Worm (Caenorhabditis elegans) whole organism, young adult: Measurements from ENCODE around the gene ZK822.9.

Experiments
- B0261.1 ChIP-seq: sonication (generic microtip); optimal IDR thresholded peaks from 2 replicates; lab custom pipeline; 2016; ENCODE audit warnings: mild to moderate bottlenecking, missing genetic modification characterization, moderate library complexity, missing compliant biosample characterization
- C06A6.2 ChIP-seq: fragments of 200-800 bp; sonication (Bioruptor generic); conservative IDR thresholded peaks from 2 replicates; pipeline ENCODE4 v1.3.6; 2022; ENCODE audit warnings: missing genetic modification characterization, missing compliant biosample characterization
- C17E4.6 ChIP-seq: fragments of 200-800 bp; sonication (Bioruptor generic); IDR thresholded peaks from 2 replicates; pipeline ENCODE4 v1.3.6; 2022; ENCODE audit warnings: missing genetic modification reagents, missing genetic modification characterization, missing compliant biosample characterization
- D2030.7 ChIP-seq: fragments of 200-800 bp; sonication (Bioruptor generic); IDR thresholded peaks from 2 replicates; pipeline ENCODE4 v1.3.6; 2022; ENCODE audit warnings: missing genetic modification reagents, missing genetic modification characterization, missing compliant biosample characterization
- F10E7.11 ChIP-seq: sonication (generic microtip); optimal IDR thresholded peaks from 2 replicates; lab custom pipeline; 2017; ENCODE audit warnings: mild to moderate bottlenecking, missing genetic modification characterization, moderate library complexity, missing compliant biosample characterization
- F33H1.4 ChIP-seq: fragments of 200-800 bp; sonication (Bioruptor generic); IDR thresholded peaks from 2 replicates; pipeline ENCODE4 v1.3.6; 2022; ENCODE audit warnings: missing genetic modification reagents, missing genetic modification characterization, missing compliant biosample characterization
- F37B4.10 ChIP-seq: fragments of 200-800 bp; sonication (Bioruptor generic); IDR thresholded peaks from 2 replicates; pipeline ENCODE4 v1.3.6; 2022; ENCODE audit warnings: missing genetic modification characterization, missing compliant biosample characterization
- F57C9.4 ChIP-seq: sonication (generic microtip); optimal IDR thresholded peaks from 2 replicates; lab custom pipeline; 2017; ENCODE audit warnings: mild to moderate bottlenecking, missing genetic modification characterization, missing compliant biosample characterization
- K12H6.12 ChIP-seq: fragments of 200-800 bp; sonication (Bioruptor generic); optimal IDR thresholded peaks from 2 replicates; lab custom pipeline; 2018; ENCODE audit warnings: mild to moderate bottlenecking, missing genetic modification characterization, missing compliant biosample characterization
- T26A5.8 ChIP-seq: sonication (generic microtip); optimal IDR thresholded peaks from 2 replicates; lab custom pipeline; 2016; ENCODE audit warnings: missing genetic modification characterization, missing compliant biosample characterization
- Y56A3A.18 ChIP-seq: fragments of 200-800 bp; sonication (Bioruptor generic); IDR thresholded peaks from 2 replicates; pipeline ENCODE4 v1.3.6; 2022; ENCODE audit warnings: missing genetic modification reagents, missing genetic modification characterization, missing compliant biosample characterization
- Y79H2A.3 ChIP-seq: fragments of 200-800 bp; sonication (Bioruptor generic); conservative IDR thresholded peaks from 2 replicates; pipeline ENCODE4 v1.3.6; 2022; ENCODE audit warnings: missing genetic modification reagents, missing genetic modification characterization, missing compliant biosample characterization
- Y95B8A.8 ChIP-seq: fragments of 200-800 bp; sonication (Bioruptor generic); IDR thresholded peaks from 2 replicates; pipeline ENCODE4 v1.3.6; 2022; ENCODE audit warnings: missing genetic modification reagents, missing genetic modification characterization, missing compliant biosample characterization
- akir-1 ChIP-seq: fragments of 200-800 bp; sonication (Bioruptor generic); optimal IDR thresholded peaks from 2 replicates; lab custom pipeline; 2018; ENCODE audit warnings: mild to moderate bottlenecking, missing genetic modification characterization, moderate library complexity, missing compliant biosample characterization
- ama-1 ChIP-seq, 3 experiments: fragments of 150-350 bp in 1 of 3; sonication (generic microtip) in 2 of 3; optimal IDR thresholded peaks; 2 replicates each; lab custom pipeline; 2014 to 2018; ENCODE audit warnings: missing biosample characterization in 2 of 3, missing genetic modification characterization in 2 of 3, missing genetic modification reagents in 2 of 3
- atf-7 ChIP-seq: sonication (generic microtip); optimal IDR thresholded peaks from 2 replicates; lab custom pipeline; 2017; ENCODE audit warnings: mild to moderate bottlenecking, missing genetic modification characterization, missing compliant biosample characterization
- athp-1 ChIP-seq: sonication (generic microtip); optimal IDR thresholded peaks from 2 replicates; lab custom pipeline; 2017; ENCODE audit warnings: mild to moderate bottlenecking, missing genetic modification characterization, missing compliant biosample characterization
- attf-6 ChIP-seq: fragments of 200-800 bp; sonication (Bioruptor generic); IDR thresholded peaks from 2 replicates; pipeline ENCODE4 v1.3.6; 2022; ENCODE audit warnings: missing genetic modification reagents, missing genetic modification characterization, missing compliant biosample characterization
- ccch-3 ChIP-seq: fragments of 200-800 bp; sonication (Bioruptor generic); optimal IDR thresholded peaks from 2 replicates; lab custom pipeline; 2018; ENCODE audit warnings: mild to moderate bottlenecking, missing genetic modification characterization, missing compliant biosample characterization
- ceh-91 ChIP-seq: fragments of 200-800 bp; sonication (Bioruptor generic); IDR thresholded peaks from 2 replicates; pipeline ENCODE4 v1.3.6; 2022; ENCODE audit warnings: missing genetic modification reagents, missing genetic modification characterization, missing compliant biosample characterization
- chd-7 ChIP-seq: sonication (generic microtip); optimal IDR thresholded peaks from 2 replicates; lab custom pipeline; 2016; ENCODE audit warnings: mild to moderate bottlenecking, missing genetic modification characterization, moderate library complexity, missing compliant biosample characterization
- die-1 ChIP-seq: sonication (generic microtip); optimal IDR thresholded peaks from 2 replicates; lab custom pipeline; 2016; ENCODE audit warnings: missing genotype, mild to moderate bottlenecking, missing genetic modification characterization, missing compliant biosample characterization
- dox-1 ChIP-seq: fragments of 200-800 bp; sonication (Bioruptor generic); IDR thresholded peaks from 2 replicates; pipeline ENCODE4 v1.3.6; 2022; ENCODE audit warnings: missing genetic modification reagents, missing genetic modification characterization, missing compliant biosample characterization
- egl-44 ChIP-seq: fragments of 200-800 bp; sonication (Bioruptor generic); IDR thresholded peaks from 2 replicates; pipeline ENCODE4 v1.3.6; 2022; ENCODE audit warnings: missing genetic modification reagents, missing genetic modification characterization, missing compliant biosample characterization
- gei-17 ChIP-seq: fragments of 200-800 bp; sonication (Bioruptor generic); optimal IDR thresholded peaks from 2 replicates; lab custom pipeline; 2018; ENCODE audit warnings: mild to moderate bottlenecking, missing genetic modification characterization, missing compliant biosample characterization
- him-1 ChIP-seq: sonication (generic microtip); optimal IDR thresholded peaks from 2 replicates; lab custom pipeline; 2016; ENCODE audit warnings: missing genotype, missing genetic modification reagents, missing genetic modification characterization, missing compliant biosample characterization
- hmg-1.2 ChIP-seq: fragments of 200-800 bp; sonication (Bioruptor generic); IDR thresholded peaks from 2 replicates; pipeline ENCODE4 v1.3.6; 2022; ENCODE audit warnings: missing genetic modification reagents, missing genetic modification characterization, missing compliant biosample characterization
- hrde-1 ChIP-seq: sonication (generic microtip); optimal IDR thresholded peaks from 2 replicates; lab custom pipeline; 2016; ENCODE audit warnings: missing genetic modification characterization, mild to moderate bottlenecking, missing compliant biosample characterization, moderate library complexity, missing genotype, missing genetic modification reagents, borderline replicate concordance
- hsf-1 ChIP-seq: fragments of 200-800 bp; sonication (Bioruptor generic); IDR thresholded peaks from 2 replicates; pipeline ENCODE4 v1.3.6; 2022; ENCODE audit warnings: missing genetic modification reagents, missing genetic modification characterization, missing compliant biosample characterization
- let-526 ChIP-seq: fragments of 200-800 bp; sonication (Bioruptor generic); IDR thresholded peaks from 2 replicates; pipeline ENCODE4 v1.3.6; 2022; ENCODE audit warnings: missing genetic modification reagents, missing genetic modification characterization, missing compliant biosample characterization
- lin-35 ChIP-seq, 3 experiments: fragments of 150-350 bp in 2 of 3; sonication (generic microtip) in 1 of 3; optimal IDR thresholded peaks; 2 replicates each; lab custom pipeline; 2014 to 2018; ENCODE audit warnings: missing biosample characterization in 3 of 3, missing genetic modification characterization in 3 of 3, missing genetic modification reagents in 3 of 3
- lin-54 ChIP-seq: fragments of 200-800 bp; sonication (Bioruptor generic); optimal IDR thresholded peaks from 2 replicates; lab custom pipeline; 2018; ENCODE audit warnings: mild to moderate bottlenecking, missing genetic modification characterization, missing compliant biosample characterization
- lsl-1 ChIP-seq: fragments of 200-800 bp; sonication (Bioruptor generic); optimal IDR thresholded peaks from 2 replicates; lab custom pipeline; 2018; ENCODE audit warnings: mild to moderate bottlenecking, missing genetic modification characterization, moderate library complexity, missing compliant biosample characterization
- madf-6 ChIP-seq: fragments of 200-800 bp; sonication (Bioruptor generic); IDR thresholded peaks from 2 replicates; pipeline ENCODE4 v1.3.6; 2022; ENCODE audit warnings: missing genetic modification reagents, missing genetic modification characterization, missing compliant biosample characterization
- mcd-1 ChIP-seq: fragments of 200-800 bp; sonication (Bioruptor generic); IDR thresholded peaks from 2 replicates; pipeline ENCODE4 v1.3.6; 2022; ENCODE audit warnings: missing genetic modification reagents, missing genetic modification characterization, missing compliant biosample characterization
- mel-28 ChIP-seq: sonication (generic microtip); optimal IDR thresholded peaks from 2 replicates; lab custom pipeline; 2016; ENCODE audit warnings: borderline replicate concordance, mild to moderate bottlenecking, missing genetic modification characterization, missing compliant biosample characterization
- nhr-120 ChIP-seq: fragments of 200-800 bp; sonication (Bioruptor generic); IDR thresholded peaks from 2 replicates; pipeline ENCODE4 v1.3.6; 2022; ENCODE audit warnings: missing genetic modification characterization, missing compliant biosample characterization
- rec-8 ChIP-seq, 2 experiments: sonication (generic microtip); optimal IDR thresholded peaks; 2 replicates each; lab custom pipeline; 2016; ENCODE audit warnings: mild to moderate bottlenecking in 2 of 2, missing genetic modification characterization in 2 of 2, missing genetic modification reagents in 2 of 2, missing genotype in 2 of 2, missing biosample characterization in 1 of 2, missing compliant biosample characterization in 1 of 2, moderate library complexity in 1 of 2
- rpc-1 ChIP-seq, 2 experiments: fragments of 150-350 bp in 1 of 2; sonication (generic microtip) in 1 of 2; optimal IDR thresholded peaks; 2 replicates each; lab custom pipeline; 2014 to 2018; ENCODE audit warnings: missing biosample characterization in 1 of 2, missing genetic modification characterization in 1 of 2, missing genetic modification reagents in 1 of 2, missing genotype in 1 of 2
- snpc-3.4 ChIP-seq: sonication (generic microtip); optimal IDR thresholded peaks from 2 replicates; lab custom pipeline; 2017; ENCODE audit warnings: missing genetic modification characterization, mild to moderate bottlenecking, missing compliant biosample characterization, antibody characterized with exemption, moderate library complexity, missing genotype, missing genetic modification reagents
- tbp1 ChIP-seq: fragments of 200-800 bp; sonication (Bioruptor generic); optimal IDR thresholded peaks from 2 replicates; lab custom pipeline; 2018; ENCODE audit warnings: mild to moderate bottlenecking, missing genetic modification characterization, missing compliant biosample characterization
- ztf-22 ChIP-seq: fragments of 200-800 bp; sonication (Bioruptor generic); optimal IDR thresholded peaks from 2 replicates; lab custom pipeline; 2018; ENCODE audit warnings: mild to moderate bottlenecking, missing genetic modification characterization, moderate library complexity, missing compliant biosample characterization
- ztf-26 ChIP-seq: sonication (generic microtip); optimal IDR thresholded peaks from 2 replicates; lab custom pipeline; 2017; ENCODE audit warnings: missing genetic modification characterization, missing compliant biosample characterization
- ztf-3 ChIP-seq: fragments of 200-800 bp; sonication (Bioruptor generic); optimal IDR thresholded peaks from 2 replicates; lab custom pipeline; 2018; ENCODE audit warnings: mild to moderate bottlenecking, missing genetic modification characterization, missing compliant biosample characterization
- ztf-6 ChIP-seq: fragments of 200-800 bp; sonication (Bioruptor generic); IDR thresholded peaks from 2 replicates; pipeline ENCODE4 v1.3.6; 2022; ENCODE audit warnings: missing genetic modification reagents, missing genetic modification characterization, missing compliant biosample characterization

Gene ZK822.9

DNA sequence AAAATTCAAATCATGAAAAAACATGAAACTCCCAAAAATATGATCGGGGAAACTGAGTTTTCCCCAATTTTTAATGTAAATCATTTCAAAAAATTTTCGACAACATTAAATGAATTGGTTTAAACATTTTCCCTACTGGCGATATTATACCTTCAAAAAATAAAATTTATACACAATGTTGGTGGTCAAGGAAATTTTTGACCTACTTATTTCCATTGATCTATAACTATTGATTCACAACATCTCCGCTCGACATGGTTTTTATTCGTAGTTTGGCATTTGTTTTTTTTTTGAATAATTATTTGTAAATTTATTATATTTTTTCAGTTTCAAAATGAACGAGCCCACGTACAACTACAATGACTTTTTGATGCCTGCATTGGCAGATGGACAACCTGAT, 34.5 kb downstream of the ZK822.9 start, which contains the start of gene tbx-36:
Gene tbx-36, plus strand, starts transcription at position 301 of the 400 bp plus-strand sequence.
- TF ChIP-seq lsl-1 (no peak), snpc-3.4 (no peak), attf-6 (GFP tag; lab: Robert Waterston, UW) (no peak)

- TF ChIP-seq F10E7.11 (tag; lab: Kevin White, UChicago) (no peak), ceh-91 (GFP tag; lab: Robert Waterston, UW) (no peak), Y56A3A.18 (GFP tag; lab: Robert Waterston, UW) (no peak), egl-44 (GFP tag; lab: Robert Waterston, UW) (no peak), die-1 (no peak), chd-7 (tag; lab: Kevin White, UChicago) (no peak), D2030.7 (GFP tag; lab: Robert Waterston, UW) (no peak), Y79H2A.3 (GFP tag; lab: Robert Waterston, UW) (no peak), atf-7 (tag; lab: Kevin White, UChicago) (no peak), hmg-1.2 (peak; percentile 32; the same call in 1 of the 2 replicates), ama-1 (optimal IDR thresholded peaks at IDR 0.05; lab: Kevin White, UChicago) (peak; percentile 18), ama-1 (GFP tag; optimal IDR thresholded peaks at IDR 0.05; lab: Kevin White, UChicago) (no peak), K12H6.12 (peak; percentile 6), him-1 (tag; lab: Kevin White, UChicago) (no peak), ccch-3 (no peak), ztf-22 (GFP tag; lab: Kevin White, UChicago) (no peak), hsf-1 (GFP tag; lab: Robert Waterston, UW) (no peak), F33H1.4 (GFP tag; lab: Robert Waterston, UW) (peak; percentile 28; the same call in 1 of the 2 replicates), F57C9.4 (no peak), mel-28 (tag; lab: Kevin White, UChicago) (no peak), B0261.1 (tag; lab: Kevin White, UChicago) (no peak), C17E4.6 (GFP tag; lab: Robert Waterston, UW) (no peak), C06A6.2 (GFP tag; lab: Robert Waterston, UW) (no peak), T26A5.8 (no peak), rpc-1 (optimal IDR thresholded peaks at IDR 0.05; lab: Kevin White, UChicago) (no peak), rpc-1 (tag; optimal IDR thresholded peaks at IDR 0.05; lab: Kevin White, UChicago) (no peak), ztf-3 (no peak), nhr-120 (GFP tag; lab: Robert Waterston, UW) (no peak), let-526 (GFP tag; lab: Robert Waterston, UW) (no peak), tbp1 (GFP tag; lab: Kevin White, UChicago) (peak; percentile 23), ztf-6 (GFP tag; lab: Robert Waterston, UW) (no peak), madf-6 (peak; percentile 41), F37B4.10 (GFP tag; lab: Robert Waterston, UW) (no peak), lsl-1 (peak; percentile 23), athp-1 (tag; lab: Kevin White, UChicago) (no peak), rec-8 (tag; optimal IDR thresholded peaks at IDR 0.05; lab: Kevin White, UChicago) (no peak), dox-1 (GFP tag; lab: Robert Waterston, UW) (peak; percentile 55), gei-17 (GFP tag; lab: Kevin White, UChicago) (no peak), lin-54 (GFP tag; lab: Kevin White, UChicago) (peak; percentile 53), mcd-1 (GFP tag; lab: Robert Waterston, UW) (no peak), akir-1 (GFP tag; lab: Kevin White, UChicago) (no peak), ztf-26 (tag; lab: Kevin White, UChicago) (no peak), lin-35 (GFP tag; optimal IDR thresholded peaks at IDR 0.05; lab: Kevin White, UChicago) (peak in 1 of 3 experiments; percentile 6), hrde-1 (no peak), Y95B8A.8 (no peak)
Measured at ce11 chrIV:11952612-11953299, 37.0 kb downstream of the ZK822.9 start, which contains the start of gene gdh-1. gdh-1 (plus strand) TSS chrIV:11953249.
